Fruit fly (Drosophila melanogaster): ENCODE measurements around the gene CG13068.
A peak's percentile ranks its signal among the peaks of the same experiment; 100 is the strongest.

The CG13068 gene

DNA sequence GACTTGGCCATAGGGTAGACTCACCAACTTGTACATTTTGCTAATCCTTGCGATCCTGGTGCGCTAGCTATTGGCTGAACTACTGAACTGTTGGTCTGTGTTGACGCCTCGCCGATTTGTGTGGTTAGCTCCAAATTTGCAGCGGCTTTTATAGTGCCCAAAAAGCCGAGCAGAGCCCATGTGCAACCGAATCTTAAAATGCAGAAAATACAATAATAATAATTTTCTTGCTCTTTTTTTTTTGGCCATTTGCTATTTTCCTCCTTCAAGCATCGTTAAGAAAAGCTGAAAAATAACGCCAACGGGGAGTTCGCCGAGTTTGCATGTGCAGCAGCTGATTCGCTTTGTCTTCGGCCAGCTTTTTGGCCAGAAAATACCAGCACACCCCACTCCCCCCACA lies 39.2 kb downstream of the CG13068 start, which contains the start of gene CG13042:
CG13042 (minus strand) TSS at position 101 of the 400 bp plus-strand sequence.
- TF ChIP-seq Hr39 (GFP tag; optimal IDR thresholded peaks at IDR 0.05) (no peak), Lpt (GFP tag; optimal IDR thresholded peaks at IDR 0.05) (no peak), CG16779 (tag; optimal IDR thresholded peaks at IDR 0.05) (no peak), Eip93F (GFP tag; optimal IDR thresholded peaks at IDR 0.05) (no peak), salr (GFP tag; optimal IDR thresholded peaks at IDR 0.05) (no peak), CG4318 (GFP tag; optimal IDR thresholded peaks at IDR 0.05) (no peak), cyc (GFP tag; optimal IDR thresholded peaks at IDR 0.05) (no peak), CG6808 (GFP tag; optimal IDR thresholded peaks at IDR 0.05) (no peak), Sox15 (GFP tag; optimal IDR thresholded peaks at IDR 0.05) (no peak), CG32006 (GFP tag; optimal IDR thresholded peaks at IDR 0.05) (no peak), CG7368 (GFP tag; optimal IDR thresholded peaks at IDR 0.05) (no peak), CG8319 (GFP tag; optimal IDR thresholded peaks at IDR 0.05) (no peak), topi (GFP tag; optimal IDR thresholded peaks at IDR 0.05) (no peak), Gug (GFP tag; IDR thresholded peaks at IDR 0.05) (no peak), CG8119 (GFP tag; IDR thresholded peaks at IDR 0.05) (no peak), CG3919 (GFP tag; optimal IDR thresholded peaks at IDR 0.05) (no peak), CG6854 (GFP tag; optimal IDR thresholded peaks at IDR 0.05) (no peak), Sox14 (GFP tag; optimal IDR thresholded peaks at IDR 0.05) (no peak), ss (GFP tag; optimal IDR thresholded peaks at IDR 0.05) (no peak)

- peak; percentile 50 for TF ChIP-seq CG6792 (GFP tag; optimal IDR thresholded peaks at IDR 0.05)
- peak; percentile 36 for TF ChIP-seq pdm3 (GFP tag; optimal IDR thresholded peaks at IDR 0.05)
- no peak for TF ChIP-seq Gug (GFP tag; IDR thresholded peaks at IDR 0.05)
- TF ChIP-seq CG11902 (GFP tag; optimal IDR thresholded peaks at IDR 0.05), result no peak
- peak; percentile 69 for TF ChIP-seq CG6276 (GFP tag; optimal IDR thresholded peaks at IDR 0.05)
- peak; percentile 59 for TF ChIP-seq CG10631 (GFP tag; optimal IDR thresholded peaks at IDR 0.05)
- peak; percentile 52 for TF ChIP-seq CG11294 (GFP tag; IDR thresholded peaks at IDR 0.05)
- TF ChIP-seq CG9139 (GFP tag; optimal IDR thresholded peaks at IDR 0.05), result no peak
- TF ChIP-seq Hr38 (GFP tag; optimal IDR thresholded peaks at IDR 0.05), result no peak
- peak; percentile 86 for TF ChIP-seq eg (GFP tag; IDR thresholded peaks at IDR 0.05)
- TF ChIP-seq CG3919 (GFP tag; optimal IDR thresholded peaks at IDR 0.05), result peak; percentile 52
- peak; percentile 56 for TF ChIP-seq Lpt (GFP tag; optimal IDR thresholded peaks at IDR 0.05)
- TF ChIP-seq CG6163 (GFP tag; IDR thresholded peaks at IDR 0.05), result peak; percentile 72; the same call in 2 of the 3 replicates
- TF ChIP-seq CG32006 (GFP tag; optimal IDR thresholded peaks at IDR 0.05), result peak; percentile 80
- peak; percentile 34 for TF ChIP-seq achi (GFP tag; optimal IDR thresholded peaks at IDR 0.05)
- peak; percentile 21 for TF ChIP-seq acj6 (GFP tag; optimal IDR thresholded peaks at IDR 0.05)
- TF ChIP-seq CG4318 (GFP tag; optimal IDR thresholded peaks at IDR 0.05), result peak; percentile 47
- peak; percentile 16 for TF ChIP-seq CG7368 (GFP tag; optimal IDR thresholded peaks at IDR 0.05)
- peak; percentile 8 for TF ChIP-seq CG11762 (GFP tag; optimal IDR thresholded peaks at IDR 0.05; ENCODE audit: insufficient read depth)
- TF ChIP-seq CG8119 (GFP tag; IDR thresholded peaks at IDR 0.05), result peak; percentile 66
- TF ChIP-seq Eip93F (GFP tag; optimal IDR thresholded peaks at IDR 0.05), result no peak
- TF ChIP-seq Eip78C (GFP tag), result peak; percentile 74
- TF ChIP-seq Met (GFP tag; optimal IDR thresholded peaks at IDR 0.05), result no peak
- TF ChIP-seq Blimp-1 (GFP tag; optimal IDR thresholded peaks at IDR 0.05), result no peak
- TF ChIP-seq Sox14 (GFP tag; optimal IDR thresholded peaks at IDR 0.05), result peak; percentile 38
- TF ChIP-seq net (GFP tag; optimal IDR thresholded peaks at IDR 0.05), result peak; percentile 29
- TF ChIP-seq dac (GFP tag; optimal IDR thresholded peaks at IDR 0.05), result peak; percentile 83
- no peak for TF ChIP-seq CG3032 (tag; optimal IDR thresholded peaks at IDR 0.05)
- no peak for TF ChIP-seq topi (GFP tag; optimal IDR thresholded peaks at IDR 0.05)
- peak; percentile 77 for TF ChIP-seq Hr4 (GFP tag; optimal IDR thresholded peaks at IDR 0.05)
- peak in 1 of 2 experiments; percentile 44 for TF ChIP-seq salr (GFP tag; optimal IDR thresholded peaks at IDR 0.05)
- peak; percentile 51 for TF ChIP-seq OdsH (GFP tag; optimal IDR thresholded peaks at IDR 0.05)
- no peak for TF ChIP-seq spab (GFP tag; optimal IDR thresholded peaks at IDR 0.05)
- peak; percentile 61 for TF ChIP-seq Eip75B (GFP tag; optimal IDR thresholded peaks at IDR 0.05)
- peak; percentile 37 for TF ChIP-seq CG16779 (tag; optimal IDR thresholded peaks at IDR 0.05)
- peak; percentile 52 for TF ChIP-seq lz (GFP tag; optimal IDR thresholded peaks at IDR 0.05)
- TF ChIP-seq cyc (GFP tag; optimal IDR thresholded peaks at IDR 0.05), result no peak
- TF ChIP-seq CG15336 (GFP tag; IDR thresholded peaks at IDR 0.05), result peak; percentile 82
- peak; percentile 10 for TF ChIP-seq Hr39 (GFP tag; optimal IDR thresholded peaks at IDR 0.05)
These were observed 40.8 kb downstream of the CG13068 start for dm6 chr3L:16309972-16310371.

All from whole organism, prepupa.